Fruit fly (Drosophila melanogaster) whole organism, prepupa: ENCODE data around the gene CG44006.

Source experiments
- Blimp-1 ChIP-seq: fragments of 200-800 bp; sonication (Bioruptor generic); optimal IDR thresholded peaks from 3 replicates; lab custom pipeline; 2017; ENCODE audit warnings: missing biosample characterization, missing genetic modification characterization, mild to moderate bottlenecking, moderate library complexity, missing genetic modification reagents
- CG10631 ChIP-seq: fragments of 200-800 bp; sonication (Bioruptor generic); optimal IDR thresholded peaks from 2 replicates; lab custom pipeline; 2016; ENCODE audit warnings: missing biosample characterization, missing genetic modification characterization
- CG10669 ChIP-seq: fragments of 200-800 bp; sonication (Bioruptor generic); optimal IDR thresholded peaks from 3 replicates; lab custom pipeline; 2018; ENCODE audit warnings: missing biosample characterization, mild to moderate bottlenecking, missing genetic modification characterization, moderate library complexity
- CG11294 ChIP-seq: fragments of 200-800 bp; sonication (Bioruptor generic); IDR thresholded peaks from 2 replicates; pipeline ENCODE4 v1.3.6; 2022; ENCODE audit warnings: missing biosample characterization, missing genetic modification characterization
- CG11762 ChIP-seq: fragments of 200-800 bp; sonication (Bioruptor generic); optimal IDR thresholded peaks from 3 replicates; lab custom pipeline; 2016; ENCODE audit warnings: missing biosample characterization, missing genetic modification characterization; ENCODE audit not compliant: insufficient read depth
- CG15336 ChIP-seq: fragments of 200-800 bp; sonication (Bioruptor generic); IDR thresholded peaks from 2 replicates; pipeline ENCODE4 v1.3.6; 2022; ENCODE audit warnings: missing biosample characterization, missing genetic modification characterization
- CG1621 ChIP-seq: fragments of 200-800 bp; sonication (Bioruptor generic); optimal IDR thresholded peaks from 3 replicates; lab custom pipeline; 2018; ENCODE audit warnings: missing biosample characterization, mild to moderate bottlenecking, missing genetic modification characterization
- CG3032 ChIP-seq: fragments of 200-800 bp; optimal IDR thresholded peaks from 2 replicates; lab custom pipeline; 2019; ENCODE audit warnings: missing biosample characterization, mild to moderate bottlenecking, missing genetic modification characterization, moderate library complexity
- CG31627 ChIP-seq: fragments of 200-800 bp; sonication (Bioruptor generic); optimal IDR thresholded peaks from 3 replicates; lab custom pipeline; 2016; ENCODE audit warnings: missing biosample characterization, missing genetic modification characterization
- CG32006 ChIP-seq: fragments of 200-800 bp; sonication (Bioruptor generic); optimal IDR thresholded peaks from 3 replicates; lab custom pipeline; 2017; ENCODE audit warnings: missing biosample characterization, mild to moderate bottlenecking, missing genetic modification characterization
- CG34406 ChIP-seq: fragments of 200-800 bp; sonication (Bioruptor generic); optimal IDR thresholded peaks from 3 replicates; lab custom pipeline; 2016; ENCODE audit warnings: missing biosample characterization, missing genetic modification characterization
- CG3919 ChIP-seq: fragments of 200-800 bp; sonication (Bioruptor generic); optimal IDR thresholded peaks from 3 replicates; lab custom pipeline; 2016; ENCODE audit warnings: missing biosample characterization, missing genetic modification characterization
- CG4318 ChIP-seq: fragments of 200-800 bp; sonication (Bioruptor generic); optimal IDR thresholded peaks from 3 replicates; lab custom pipeline; 2017; ENCODE audit warnings: missing biosample characterization, mild to moderate bottlenecking, missing genetic modification characterization
- CG6163 ChIP-seq: fragments of 200-800 bp; sonication (Bioruptor generic); IDR thresholded peaks from 3 replicates; pipeline ENCODE4 v1.3.6; 2022; ENCODE audit warnings: missing biosample characterization, missing genetic modification characterization
- CG6792 ChIP-seq: fragments of 200-800 bp; sonication (Bioruptor generic); optimal IDR thresholded peaks from 3 replicates; lab custom pipeline; 2016; ENCODE audit warnings: missing biosample characterization, missing genetic modification characterization
- CG6808 ChIP-seq: fragments of 200-800 bp; sonication (Bioruptor generic); optimal IDR thresholded peaks from 3 replicates; lab custom pipeline; 2017; ENCODE audit warnings: missing biosample characterization, missing genetic modification characterization, mild to moderate bottlenecking, moderate library complexity, missing genetic modification reagents
- CG6854 ChIP-seq: fragments of 200-800 bp; sonication (Bioruptor generic); optimal IDR thresholded peaks from 2 replicates; lab custom pipeline; 2017; ENCODE audit warnings: missing biosample characterization, mild to moderate bottlenecking, missing genetic modification characterization
- CG7368 ChIP-seq: fragments of 200-800 bp; sonication (Bioruptor generic); optimal IDR thresholded peaks from 3 replicates; lab custom pipeline; 2016; ENCODE audit warnings: missing biosample characterization, missing genetic modification characterization
- CG8119 ChIP-seq: fragments of 200-800 bp; sonication (Bioruptor generic); IDR thresholded peaks from 3 replicates; pipeline ENCODE4 v1.3.6; 2022; ENCODE audit warnings: missing biosample characterization, missing genetic modification characterization
- CG8319 ChIP-seq: fragments of 200-800 bp; sonication (Bioruptor generic); optimal IDR thresholded peaks from 3 replicates; lab custom pipeline; 2016; ENCODE audit warnings: missing biosample characterization, missing genetic modification characterization
- CG8632 ChIP-seq: fragments of 200-800 bp; sonication (Bioruptor generic); optimal IDR thresholded peaks from 3 replicates; lab custom pipeline; 2016; ENCODE audit warnings: missing biosample characterization, missing genetic modification characterization
- Eip75B ChIP-seq: fragments of 200-800 bp; sonication (Bioruptor generic); optimal IDR thresholded peaks from 3 replicates; lab custom pipeline; 2016; ENCODE audit warnings: missing biosample characterization, missing genetic modification characterization
- Eip78C ChIP-seq: fragments of 200-800 bp; sonication (Bioruptor generic); peaks from one replicate; lab custom pipeline; 2016; ENCODE audit warnings: missing biosample characterization, missing genetic modification characterization
- Eip93F ChIP-seq: fragments of 200-800 bp; sonication (Bioruptor generic); optimal IDR thresholded peaks from 2 replicates; lab custom pipeline; 2016; ENCODE audit warnings: missing biosample characterization, mild to moderate bottlenecking, missing genetic modification characterization
- Ets21C ChIP-seq: fragments of 200-800 bp; sonication (Bioruptor generic); optimal IDR thresholded peaks from 3 replicates; lab custom pipeline; 2016; ENCODE audit warnings: missing biosample characterization, missing genetic modification characterization
- Gug ChIP-seq: fragments of 200-800 bp; sonication (Bioruptor generic); IDR thresholded peaks from 2 replicates; pipeline ENCODE4 v1.3.6; 2022; ENCODE audit warnings: missing biosample characterization, missing genetic modification characterization
- Hr38 ChIP-seq: sonication (Bioruptor generic); optimal IDR thresholded peaks from 2 replicates; lab custom pipeline; 2016; ENCODE audit warnings: missing biosample characterization, missing genetic modification characterization
- Hr39 ChIP-seq: fragments of 200-800 bp; sonication (Bioruptor generic); optimal IDR thresholded peaks from 2 replicates; lab custom pipeline; 2016; ENCODE audit warnings: missing biosample characterization, missing genetic modification characterization
- Lpt ChIP-seq: fragments of 200-800 bp; sonication (Bioruptor generic); optimal IDR thresholded peaks from 3 replicates; lab custom pipeline; 2016; ENCODE audit warnings: missing biosample characterization, missing genetic modification characterization
- Met ChIP-seq: fragments of 200-800 bp; sonication (Bioruptor generic); optimal IDR thresholded peaks from 3 replicates; lab custom pipeline; 2016; ENCODE audit warnings: missing biosample characterization, missing genetic modification characterization
- Smox ChIP-seq: fragments of 200-800 bp; sonication (Bioruptor generic); optimal IDR thresholded peaks from 3 replicates; lab custom pipeline; 2016; ENCODE audit warnings: missing biosample characterization, missing genetic modification characterization
- Sox102F ChIP-seq: fragments of 200-800 bp; sonication (Bioruptor generic); optimal IDR thresholded peaks from 2 replicates; lab custom pipeline; 2016; ENCODE audit warnings: missing biosample characterization, mild to moderate bottlenecking, missing genetic modification characterization
- Sox14 ChIP-seq: fragments of 200-800 bp; sonication (Bioruptor generic); optimal IDR thresholded peaks from 3 replicates; lab custom pipeline; 2016; ENCODE audit warnings: missing biosample characterization, missing genetic modification characterization
- Sox15 ChIP-seq: fragments of 200-800 bp; sonication (Bioruptor generic); optimal IDR thresholded peaks from 3 replicates; lab custom pipeline; 2016; ENCODE audit warnings: missing biosample characterization, missing genetic modification characterization
- acj6 ChIP-seq: fragments of 200-800 bp; sonication (Bioruptor generic); optimal IDR thresholded peaks from 3 replicates; lab custom pipeline; 2016; ENCODE audit warnings: missing biosample characterization, missing genetic modification characterization
- cyc ChIP-seq: fragments of 200-800 bp; sonication (Bioruptor generic); optimal IDR thresholded peaks from 3 replicates; lab custom pipeline; 2016; ENCODE audit warnings: missing biosample characterization, missing genetic modification characterization
- dac ChIP-seq: fragments of 200-800 bp; sonication (Bioruptor generic); optimal IDR thresholded peaks from 2 replicates; lab custom pipeline; 2017; ENCODE audit warnings: missing biosample characterization, mild to moderate bottlenecking, missing genetic modification characterization
- dsx ChIP-seq: fragments of 200-800 bp; optimal IDR thresholded peaks from 3 replicates; lab custom pipeline; 2019; ENCODE audit warnings: missing biosample characterization, mild to moderate bottlenecking, missing genetic modification characterization, moderate library complexity; ENCODE audit not compliant: poor library complexity, severe bottlenecking
- eg ChIP-seq: fragments of 200-800 bp; sonication (Bioruptor generic); IDR thresholded peaks from 3 replicates; pipeline ENCODE4 v1.3.6; 2022; ENCODE audit warnings: missing biosample characterization, missing genetic modification characterization
- esn ChIP-seq: fragments of 200-800 bp; sonication (Bioruptor generic); optimal IDR thresholded peaks from 2 replicates; lab custom pipeline; 2016; ENCODE audit warnings: missing biosample characterization, mild to moderate bottlenecking, missing genetic modification characterization, moderate library complexity
- fd59A ChIP-seq: fragments of 200-800 bp; sonication (Bioruptor generic); optimal IDR thresholded peaks from 2 replicates; lab custom pipeline; 2017; ENCODE audit warnings: missing biosample characterization, mild to moderate bottlenecking, missing genetic modification characterization, missing genetic modification reagents
- fkh ChIP-seq: fragments of 200-800 bp; sonication (Bioruptor generic); optimal IDR thresholded peaks from 3 replicates; lab custom pipeline; 2017; ENCODE audit warnings: missing biosample characterization, mild to moderate bottlenecking, missing genetic modification characterization, moderate library complexity
- lz ChIP-seq: fragments of 200-800 bp; sonication (Bioruptor generic); optimal IDR thresholded peaks from 3 replicates; lab custom pipeline; 2016; ENCODE audit warnings: missing biosample characterization, missing genetic modification characterization
- net ChIP-seq: fragments of 200-800 bp; sonication (Bioruptor generic); optimal IDR thresholded peaks from 3 replicates; lab custom pipeline; 2016; ENCODE audit warnings: missing biosample characterization, missing genetic modification characterization
- spab ChIP-seq: fragments of 200-800 bp; sonication (Bioruptor generic); optimal IDR thresholded peaks from 2 replicates; lab custom pipeline; 2017; ENCODE audit warnings: missing biosample characterization, mild to moderate bottlenecking, missing genetic modification characterization, missing genetic modification reagents
- svp ChIP-seq: fragments of 200-800 bp; sonication (Bioruptor generic); peaks from one replicate; lab custom pipeline; 2016; ENCODE audit warnings: missing biosample characterization, missing genetic modification characterization
- vri ChIP-seq: fragments of 200-800 bp; sonication (Bioruptor generic); optimal IDR thresholded peaks from 3 replicates; lab custom pipeline; 2016; ENCODE audit warnings: missing biosample characterization, mild to moderate bottlenecking, missing genetic modification characterization

The CG44006 gene

DNA sequence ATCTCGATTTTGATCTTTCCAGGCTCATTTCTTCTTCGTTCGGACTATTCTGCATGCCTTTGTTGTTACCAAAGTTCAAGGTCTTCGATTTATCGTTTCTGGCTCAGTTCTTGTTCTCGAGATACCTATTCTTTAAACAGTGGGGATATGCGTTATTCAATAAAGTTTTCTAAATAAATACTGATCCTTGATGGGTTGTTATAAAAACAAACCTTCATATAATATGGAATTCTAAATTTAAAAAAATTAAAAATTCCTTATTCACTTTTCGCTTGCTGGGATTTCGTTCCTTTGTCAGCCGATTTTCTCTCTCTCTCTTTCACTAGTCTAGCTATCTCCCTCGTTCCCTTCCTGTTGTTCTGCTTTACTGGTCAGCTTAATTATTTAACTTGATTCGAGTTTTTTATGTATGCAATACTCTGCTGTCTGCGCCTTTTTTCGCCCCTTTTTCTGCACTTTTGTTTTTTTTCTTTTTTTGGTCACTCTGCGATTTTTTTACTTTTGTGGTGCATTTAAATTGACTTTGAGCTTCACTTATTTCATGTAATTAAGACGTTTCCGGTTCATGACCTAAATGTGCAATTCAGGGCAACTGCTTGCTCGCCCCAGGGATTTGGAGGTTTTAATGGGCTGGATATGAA is 31.7 kb downstream of the CG44006 start (continued):
- TF ChIP-seq CG10669 (GFP tag; lab: Kevin White, UChicago): peak; percentile 64
- peak; percentile 55 for TF ChIP-seq Sox102F
- TF ChIP-seq Smox (GFP tag; lab: Kevin White, UChicago): peak; percentile 52
- TF ChIP-seq CG8632 (GFP tag; lab: Kevin White, UChicago): no peak
- TF ChIP-seq vri: peak; percentile 69
- no peak for TF ChIP-seq fkh
- no peak; the same call in 2 of the 3 replicates for TF ChIP-seq CG6163 (GFP tag; lab: Robert Waterston, UW)
- TF ChIP-seq cyc (GFP tag; lab: Kevin White, UChicago): peak; percentile 59

- peak; percentile 29 for TF ChIP-seq Smox (GFP tag; lab: Kevin White, UChicago)
- TF ChIP-seq fd59A (GFP tag; lab: Kevin White, UChicago): peak; percentile 89
- peak; percentile 88 for TF ChIP-seq CG10669 (GFP tag; lab: Kevin White, UChicago)
- peak; percentile 90 for TF ChIP-seq CG6808 (GFP tag; lab: Kevin White, UChicago)
- TF ChIP-seq CG11762 (GFP tag; lab: Kevin White, UChicago): peak; percentile 58
- TF ChIP-seq CG32006 (GFP tag; lab: Kevin White, UChicago): no peak
- peak; percentile 76 for TF ChIP-seq acj6 (GFP tag; lab: Kevin White, UChicago)
- TF ChIP-seq CG11294: no peak
- peak; percentile 33 for TF ChIP-seq Ets21C (GFP tag; lab: Kevin White, UChicago)
- peak; percentile 22 for TF ChIP-seq net (GFP tag; lab: Kevin White, UChicago)
- TF ChIP-seq CG10631 (GFP tag; lab: Kevin White, UChicago): peak; percentile 84
- TF ChIP-seq CG34406 (GFP tag; lab: Kevin White, UChicago): peak; percentile 40
- peak; percentile 69 for TF ChIP-seq CG3919 (GFP tag; lab: Kevin White, UChicago)
- TF ChIP-seq CG8632 (GFP tag; lab: Kevin White, UChicago): peak; percentile 54
- no peak for TF ChIP-seq fkh
- peak; percentile 49 for TF ChIP-seq Sox14 (GFP tag; lab: Kevin White, UChicago)
- TF ChIP-seq CG6792 (GFP tag; lab: Kevin White, UChicago): peak; percentile 73
- TF ChIP-seq CG6163 (GFP tag; lab: Robert Waterston, UW): no peak
- peak; percentile 61 for TF ChIP-seq lz
- peak; percentile 66 for TF ChIP-seq Met (GFP tag; lab: Kevin White, UChicago)
- TF ChIP-seq esn (GFP tag; lab: Kevin White, UChicago): peak; percentile 73
- no peak for TF ChIP-seq CG15336 (GFP tag; lab: Robert Waterston, UW)
- peak; percentile 65 for TF ChIP-seq Blimp-1
- TF ChIP-seq Gug (GFP tag; lab: Robert Waterston, UW): no peak
- peak; percentile 34 for TF ChIP-seq CG31627 (GFP tag; lab: Kevin White, UChicago)
- TF ChIP-seq svp (GFP tag; lab: Kevin White, UChicago): peak; percentile 81
- no peak for TF ChIP-seq dac (GFP tag; lab: Kevin White, UChicago)
- TF ChIP-seq CG4318: no peak
- peak; percentile 93 for TF ChIP-seq Eip78C (GFP tag; lab: Kevin White, UChicago)
- peak; percentile 50 for TF ChIP-seq CG6854 (GFP tag; lab: Kevin White, UChicago)
- TF ChIP-seq Hr39 (GFP tag; lab: Kevin White, UChicago): peak; percentile 51
- TF ChIP-seq Sox102F: no peak
- TF ChIP-seq Sox15 (GFP tag; lab: Kevin White, UChicago): peak; percentile 14
- peak; percentile 81 for TF ChIP-seq Eip75B
- no peak for TF ChIP-seq Lpt (GFP tag; lab: Kevin White, UChicago)
- peak; percentile 84 for TF ChIP-seq dsx (GFP tag; lab: Kevin White, UChicago)
- TF ChIP-seq CG3032 (tag; lab: Kevin White, UChicago): peak; percentile 93
- TF ChIP-seq vri: peak; percentile 20
- TF ChIP-seq CG1621: peak; percentile 77
- no peak for TF ChIP-seq Hr38 (GFP tag; lab: Kevin White, UChicago)
- peak; percentile 16 for TF ChIP-seq CG7368 (GFP tag; lab: Kevin White, UChicago)
- no peak for TF ChIP-seq Eip93F
- TF ChIP-seq CG8319 (GFP tag; lab: Kevin White, UChicago): peak; percentile 9
- no peak for TF ChIP-seq CG8119 (GFP tag; lab: Robert Waterston, UW)
- TF ChIP-seq spab: peak; percentile 89
- TF ChIP-seq eg (GFP tag; lab: Robert Waterston, UW): no peak
Measured at dm6 chr3L:18037459-18038092, 32.4 kb downstream of the CG44006 start.
